Worm (Caenorhabditis elegans) whole organism, L2 larva: ENCODE measurements around the gene H10D18.5.

Source experiments
- C34F6.9 ChIP-seq: fragments of 150-350 bp; optimal IDR thresholded peaks from 2 replicates; lab custom pipeline; 2014; ENCODE audit warnings: missing biosample characterization, missing genetic modification characterization
- F13H6.1 ChIP-seq: sonication (generic microtip); optimal IDR thresholded peaks from 2 replicates; lab custom pipeline; 2016; ENCODE audit warnings: missing genetic modification characterization, missing compliant biosample characterization
- Y55F3AM.14 ChIP-seq: fragments of 200-800 bp; sonication (Bioruptor generic); optimal IDR thresholded peaks from 2 replicates; lab custom pipeline; 2018; ENCODE audit warnings: mild to moderate bottlenecking, missing genetic modification characterization, missing compliant biosample characterization
- alr-1 ChIP-seq: fragments of 150-350 bp; optimal IDR thresholded peaks from 2 replicates; lab custom pipeline; 2014; ENCODE audit warnings: missing biosample characterization, missing genetic modification characterization
- aly-2 ChIP-seq: fragments of 150-350 bp; optimal IDR thresholded peaks from 2 replicates; lab custom pipeline; 2014; ENCODE audit warnings: missing biosample characterization, missing genetic modification characterization
- ama-1 ChIP-seq: fragments of 150-350 bp; optimal IDR thresholded peaks from 2 replicates; lab custom pipeline; 2018; ENCODE audit warnings: inconsistent platforms
- blmp-1 ChIP-seq: sonication (generic microtip); optimal IDR thresholded peaks from 2 replicates; lab custom pipeline; 2017; ENCODE audit warnings: missing genetic modification characterization, mild to moderate bottlenecking, missing compliant biosample characterization, antibody characterized with exemption, moderate library complexity; ENCODE audit not compliant: insufficient read depth
- dmd-4 ChIP-seq: sonication (generic microtip); optimal IDR thresholded peaks from 2 replicates; lab custom pipeline; 2017; ENCODE audit warnings: missing biosample characterization, missing genetic modification characterization
- egl-27 ChIP-seq: sonication (generic microtip); optimal IDR thresholded peaks from 3 replicates; lab custom pipeline; 2017; ENCODE audit warnings: missing biosample characterization, missing genetic modification reagents, missing genetic modification characterization
- elt-1 ChIP-seq: fragments of 150-350 bp; optimal IDR thresholded peaks from 2 replicates; lab custom pipeline; 2014; ENCODE audit warnings: missing biosample characterization, missing genetic modification characterization
- fos-1 ChIP-seq: fragments of 150-350 bp; optimal IDR thresholded peaks from 2 replicates; lab custom pipeline; 2014; ENCODE audit warnings: missing biosample characterization, missing genetic modification characterization
- gmeb-1 ChIP-seq: fragments of 150-350 bp; optimal IDR thresholded peaks from 2 replicates; lab custom pipeline; 2014; ENCODE audit warnings: missing biosample characterization, missing genetic modification characterization
- lin-11 ChIP-seq: fragments of 150-350 bp; sonication (generic microtip); optimal IDR thresholded peaks from 2 replicates; lab custom pipeline; 2014; ENCODE audit warnings: missing biosample characterization, missing genetic modification characterization, inconsistent platforms, mixed read lengths
- lin-13 ChIP-seq: fragments of 150-350 bp; optimal IDR thresholded peaks from 2 replicates; lab custom pipeline; 2014; ENCODE audit warnings: missing biosample characterization, missing genetic modification reagents, missing genetic modification characterization
- lin-39 ChIP-seq: fragments of 150-350 bp; optimal IDR thresholded peaks from 2 replicates; lab custom pipeline; 2014; ENCODE audit warnings: missing biosample characterization, missing genetic modification reagents, missing genetic modification characterization
- mdl-1 ChIP-seq, 2 experiments: fragments of 150-350 bp in 1 of 2; sonication (generic microtip) in 1 of 2; optimal IDR thresholded peaks; 2 replicates each; lab custom pipeline; 2017; ENCODE audit warnings: missing biosample characterization in 2 of 2, missing genetic modification characterization in 2 of 2
- nhr-10 ChIP-seq: sonication (generic microtip); optimal IDR thresholded peaks from 2 replicates; lab custom pipeline; 2017; ENCODE audit warnings: missing biosample characterization, missing genetic modification characterization
- nhr-11 ChIP-seq: fragments of 150-350 bp; optimal IDR thresholded peaks from 2 replicates; lab custom pipeline; 2014; ENCODE audit warnings: missing biosample characterization, missing genetic modification characterization
- nhr-12 ChIP-seq: fragments of 150-350 bp; optimal IDR thresholded peaks from 2 replicates; lab custom pipeline; 2014; ENCODE audit warnings: missing biosample characterization, missing genetic modification characterization
- nhr-129 ChIP-seq: fragments of 150-350 bp; optimal IDR thresholded peaks from 2 replicates; lab custom pipeline; 2014; ENCODE audit warnings: missing biosample characterization, missing genetic modification characterization
- nhr-23 ChIP-seq: fragments of 150-350 bp; optimal IDR thresholded peaks from 2 replicates; lab custom pipeline; 2014; ENCODE audit warnings: missing biosample characterization, missing genetic modification reagents, missing genetic modification characterization
- nhr-237 ChIP-seq: fragments of 150-350 bp; optimal IDR thresholded peaks from 2 replicates; lab custom pipeline; 2014; ENCODE audit warnings: missing biosample characterization, missing genetic modification characterization
- nhr-25 ChIP-seq: fragments of 150-350 bp; sonication (generic microtip); optimal IDR thresholded peaks from 3 replicates; lab custom pipeline; 2014; ENCODE audit warnings: missing biosample characterization, missing genetic modification characterization
- nhr-6 ChIP-seq: fragments of 150-350 bp; optimal IDR thresholded peaks from 2 replicates; lab custom pipeline; 2014; ENCODE audit warnings: missing biosample characterization, missing genetic modification characterization
- nhr-77 ChIP-seq: fragments of 150-350 bp; optimal IDR thresholded peaks from 2 replicates; lab custom pipeline; 2014; ENCODE audit warnings: missing biosample characterization, missing genetic modification characterization
- peb-1 ChIP-seq: fragments of 150-350 bp; optimal IDR thresholded peaks from 2 replicates; lab custom pipeline; 2014; ENCODE audit warnings: missing biosample characterization, missing genetic modification characterization
- skn-1 ChIP-seq: sonication (generic microtip); optimal IDR thresholded peaks from 2 replicates; lab custom pipeline; 2017; ENCODE audit warnings: missing biosample characterization, missing genetic modification characterization
- sma-3 ChIP-seq: sonication (generic microtip); optimal IDR thresholded peaks from 2 replicates; lab custom pipeline; 2016; ENCODE audit warnings: missing genetic modification reagents, missing genetic modification characterization, missing compliant biosample characterization
- sma-9 ChIP-seq, 2 experiments: fragments of 150-350 bp in 1 of 2; sonication (generic microtip) in 1 of 2; optimal IDR thresholded peaks; 2 replicates each; lab custom pipeline; 2014 to 2016; ENCODE audit warnings: missing genetic modification characterization in 2 of 2, mild to moderate bottlenecking in 1 of 2, missing biosample characterization in 1 of 2, missing compliant biosample characterization in 1 of 2, missing genetic modification reagents in 1 of 2, moderate library complexity in 1 of 2
- snpc-4 ChIP-seq: fragments of 150-350 bp; optimal IDR thresholded peaks from 2 replicates; lab custom pipeline; 2014; ENCODE audit warnings: missing biosample characterization, missing genetic modification characterization
- unc-39 ChIP-seq: fragments of 150-350 bp; optimal IDR thresholded peaks from 2 replicates; lab custom pipeline; 2014; ENCODE audit warnings: missing biosample characterization, missing genetic modification characterization
- unc-62 ChIP-seq: fragments of 150-350 bp; optimal IDR thresholded peaks from 2 replicates; lab custom pipeline; 2014; ENCODE audit warnings: missing biosample characterization, missing genetic modification reagents, missing genetic modification characterization
- zag-1 ChIP-seq: fragments of 150-350 bp; optimal IDR thresholded peaks from 2 replicates; lab custom pipeline; 2014; ENCODE audit warnings: missing biosample characterization, missing genetic modification characterization
- ztf-1 ChIP-seq: fragments of 200-800 bp; sonication (Bioruptor generic); conservative IDR thresholded peaks from 2 replicates; pipeline ENCODE4 v1.3.6; 2022; ENCODE audit warnings: missing genetic modification characterization, missing compliant biosample characterization
- ztf-11 ChIP-seq: sonication (generic microtip); optimal IDR thresholded peaks from 2 replicates; lab custom pipeline; 2017; ENCODE audit warnings: missing biosample characterization, missing genetic modification characterization
- ztf-4 ChIP-seq: fragments of 150-350 bp; optimal IDR thresholded peaks from 2 replicates; lab custom pipeline; 2014; ENCODE audit warnings: missing biosample characterization, missing genetic modification characterization

H10D18.5 gene

DNA sequence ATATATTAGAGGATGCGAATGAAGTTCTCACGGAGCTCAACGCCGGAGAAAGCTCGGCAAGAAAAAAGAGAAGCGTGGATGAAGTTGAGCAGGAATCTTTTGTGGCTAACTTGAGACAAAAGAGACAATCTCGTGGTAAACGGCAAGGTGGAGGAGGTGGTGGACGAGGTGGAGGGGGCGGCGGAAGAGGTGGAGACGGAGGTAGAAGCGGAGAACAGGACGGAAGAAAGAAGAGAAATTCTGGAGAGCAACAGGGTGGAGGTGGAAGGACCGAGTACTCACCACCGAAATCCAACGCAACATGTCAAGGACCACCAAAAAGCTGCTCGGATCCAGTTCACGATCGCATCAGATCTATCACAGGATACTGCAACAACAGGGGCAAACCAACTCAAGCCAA is 41.1 kb downstream of the H10D18.5 start:
- no peak for TF ChIP-seq nhr-6 (tag; lab: Kevin White, UChicago)
- TF ChIP-seq unc-39 (tag; lab: Kevin White, UChicago), result no peak
- no peak for TF ChIP-seq lin-11 (tag; lab: Kevin White, UChicago)
- no peak for TF ChIP-seq nhr-25 (tag; lab: Kevin White, UChicago)
- no peak for TF ChIP-seq nhr-237 (tag; lab: Kevin White, UChicago)
- no peak for TF ChIP-seq mdl-1 (tag; optimal IDR thresholded peaks at IDR 0.05; lab: Kevin White, UChicago)
- TF ChIP-seq dmd-4 (tag; lab: Kevin White, UChicago), result no peak
- no peak for TF ChIP-seq nhr-12 (tag; lab: Kevin White, UChicago)
- TF ChIP-seq lin-13 (GFP tag; lab: Kevin White, UChicago), result no peak
- no peak for TF ChIP-seq nhr-11 (tag; lab: Kevin White, UChicago)
- no peak for TF ChIP-seq ztf-1
- no peak for TF ChIP-seq egl-27 (tag; lab: Kevin White, UChicago)
- TF ChIP-seq peb-1, result no peak

DNA sequence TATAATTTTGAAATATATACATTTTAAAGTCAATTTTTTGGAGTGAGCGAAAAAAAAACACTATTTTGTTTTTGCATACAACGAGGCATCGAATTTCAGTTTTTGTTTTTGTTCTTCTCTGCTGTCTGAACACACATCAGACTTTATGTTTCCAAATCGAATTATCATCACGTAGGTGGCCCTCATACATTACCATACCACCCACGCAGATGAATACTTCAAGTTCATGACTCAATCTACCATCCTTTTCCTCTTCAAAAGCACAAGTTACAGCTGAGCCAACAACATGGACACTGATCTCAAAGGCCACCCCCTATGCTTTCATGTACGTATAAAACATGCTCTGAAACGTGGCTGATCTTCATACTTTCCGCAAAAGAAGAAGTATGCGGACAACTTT is 41.7 kb downstream of the H10D18.5 start, which contains the start of gene R08F11.7:
Gene R08F11.7 (plus strand): TSS at position 301 of the 400 bp plus-strand sequence.
- TF ChIP-seq elt-1 (tag; lab: Kevin White, UChicago) (no peak), blmp-1 (no peak)

DNA sequence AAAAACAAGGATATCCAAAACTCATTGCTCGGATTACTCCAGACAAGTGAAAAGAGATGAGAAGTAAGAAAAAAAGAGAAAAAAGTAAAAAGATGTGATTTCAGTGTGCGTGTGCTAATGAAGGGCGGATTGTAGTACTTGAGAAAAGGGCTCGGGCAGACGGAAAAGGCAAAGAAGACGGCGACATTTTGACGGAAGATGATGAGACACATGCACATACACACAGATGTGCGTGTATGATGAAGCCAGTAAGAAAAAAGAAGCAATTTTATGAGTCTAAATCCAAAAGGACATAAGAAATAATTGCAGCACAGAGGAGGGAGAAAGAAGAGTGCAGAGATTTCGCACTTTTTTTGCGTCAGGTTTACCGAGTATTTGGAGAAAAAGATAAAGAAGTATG is 43.0 kb downstream of the H10D18.5 start:
- TF ChIP-seq C34F6.9 (tag; lab: Kevin White, UChicago) (peak; percentile 21), ztf-4 (tag; lab: Kevin White, UChicago) (no peak)

DNA sequence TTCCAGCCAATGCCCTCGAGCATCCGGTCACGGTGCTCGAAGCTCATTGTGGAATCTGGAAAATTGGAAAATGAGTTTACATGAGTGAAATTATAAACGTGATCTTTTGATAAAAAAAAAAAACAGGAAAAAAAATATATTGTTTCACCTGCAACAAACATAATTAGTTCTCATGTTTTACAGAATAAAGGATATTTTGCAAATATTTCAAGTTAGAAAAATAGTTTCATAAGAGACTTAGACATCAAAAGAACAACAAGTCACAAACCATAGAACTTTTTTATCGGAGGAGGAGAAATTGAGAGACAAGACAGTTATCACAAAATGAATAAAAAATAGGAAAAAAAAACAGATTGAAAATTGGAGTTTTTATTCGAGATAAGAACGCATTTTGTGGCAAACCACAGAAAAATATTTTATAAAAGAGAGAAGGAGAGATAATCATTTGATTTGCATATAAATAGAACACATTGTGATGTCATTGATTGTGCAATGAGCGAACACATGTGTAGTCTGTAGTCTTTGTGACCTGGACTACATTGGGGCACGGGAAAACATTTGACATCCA is 47.3 kb downstream of the H10D18.5 start, which contains the start of gene R08F11.1:
Gene R08F11.1 (minus strand): TSS at position 51 of the 568 bp plus-strand sequence.
- TF ChIP-seq nhr-6 (tag; lab: Kevin White, UChicago) (no peak), aly-2 (tag; lab: Kevin White, UChicago) (no peak), gmeb-1 (tag; lab: Kevin White, UChicago) (peak; percentile 15), ztf-4 (tag; lab: Kevin White, UChicago) (no peak), ztf-11 (no peak), fos-1 (tag; lab: Kevin White, UChicago) (peak; percentile 26)

DNA sequence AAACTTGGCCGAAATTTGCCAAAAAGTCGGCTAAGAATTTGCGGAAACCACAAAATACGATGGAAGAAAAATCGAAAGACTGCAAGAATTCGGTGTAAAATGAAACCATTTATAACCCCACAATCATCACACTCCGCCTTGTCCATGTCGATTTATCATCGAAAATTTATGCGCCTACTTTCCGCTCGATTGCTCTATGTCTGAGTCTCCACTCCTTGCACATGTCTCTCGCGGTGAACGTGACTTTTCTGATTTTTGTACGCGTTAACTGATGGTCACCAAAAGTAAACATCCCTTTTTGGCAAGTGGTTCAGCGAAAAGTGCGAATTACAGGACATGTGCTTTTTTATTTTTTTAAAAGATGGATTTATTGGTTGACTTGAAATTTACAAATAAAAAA is 54.6 kb downstream of the H10D18.5 start:
- TF ChIP-seq sma-9 (GFP tag; optimal IDR thresholded peaks at IDR 0.05; lab: Kevin White, UChicago) (peak; percentile 31), sma-9 (tag; optimal IDR thresholded peaks at IDR 0.05; lab: Kevin White, UChicago) (no peak), gmeb-1 (tag; lab: Kevin White, UChicago) (peak; percentile 49), nhr-129 (peak; percentile 16), nhr-6 (tag; lab: Kevin White, UChicago) (no peak), fos-1 (tag; lab: Kevin White, UChicago) (peak; percentile 61)

DNA sequence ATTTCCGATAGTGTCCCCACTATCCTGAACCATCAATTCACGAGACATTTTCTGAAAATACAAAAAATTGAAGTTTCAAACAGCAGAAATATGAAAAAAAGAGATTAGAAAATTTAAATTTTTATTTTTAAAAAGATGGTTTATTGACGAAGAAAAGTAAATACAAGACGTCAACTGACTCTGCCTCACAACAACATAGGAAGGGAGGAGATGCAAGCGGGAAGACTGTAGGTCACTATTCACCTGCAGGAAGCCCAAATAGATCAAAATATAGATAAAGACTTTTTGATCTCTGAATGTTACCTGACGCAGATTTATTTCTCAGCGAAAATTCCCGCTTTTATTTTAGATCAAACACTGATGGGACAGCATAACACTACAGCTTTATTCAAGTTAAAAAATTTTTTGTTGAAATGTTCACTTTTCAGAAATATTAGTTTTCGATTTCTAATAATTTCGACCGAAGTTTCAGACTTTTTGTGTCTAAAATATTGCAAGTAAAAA is 55.4 kb downstream of the H10D18.5 start, which contains the start of gene cysl-3:
Gene cysl-3 (minus strand): TSS at position 51 of the 504 bp plus-strand sequence.
- no peak for TF ChIP-seq gmeb-1 (tag; lab: Kevin White, UChicago)
- TF ChIP-seq nhr-12 (tag; lab: Kevin White, UChicago), result no peak
- TF ChIP-seq sma-3 (GFP tag; lab: Kevin White, UChicago), result no peak
- TF ChIP-seq lin-11 (tag; lab: Kevin White, UChicago), result no peak
- TF ChIP-seq lin-39 (tag; lab: Kevin White, UChicago), result no peak

DNA sequence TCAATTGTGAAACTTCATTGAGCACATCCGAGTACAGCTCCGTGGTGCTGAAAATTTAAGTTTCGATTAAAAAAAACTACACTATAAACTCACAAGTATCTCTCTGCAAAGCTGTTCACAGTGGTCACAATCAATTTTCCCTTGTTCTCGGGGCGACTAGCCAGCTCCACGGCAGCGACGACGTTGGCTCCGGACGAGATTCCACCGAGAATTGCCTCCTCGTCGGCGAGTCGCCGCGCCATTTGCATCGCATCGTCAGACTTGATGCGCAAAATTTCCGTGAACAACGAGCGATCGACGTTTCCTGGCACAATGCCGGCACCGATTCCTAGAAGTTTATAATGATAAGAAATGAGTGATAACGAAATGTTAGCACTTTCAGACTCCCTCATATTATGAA is 56.9 kb downstream of the H10D18.5 start:
- no peak for TF ChIP-seq skn-1 (tag; lab: Kevin White, UChicago)
- no peak for TF ChIP-seq nhr-129
- no peak for TF ChIP-seq F13H6.1
- TF ChIP-seq ztf-11, result no peak
- no peak for TF ChIP-seq nhr-77 (tag; lab: Kevin White, UChicago)
- TF ChIP-seq unc-39 (tag; lab: Kevin White, UChicago), result no peak
- TF ChIP-seq snpc-4 (tag; lab: Kevin White, UChicago), result no peak
- TF ChIP-seq elt-1 (tag; lab: Kevin White, UChicago), result no peak
- TF ChIP-seq nhr-10 (tag; lab: Kevin White, UChicago), result no peak
- TF ChIP-seq Y55F3AM.14 (GFP tag; lab: Kevin White, UChicago), result no peak
- TF ChIP-seq ama-1 (lab: Kevin White, UChicago), result no peak
- no peak for TF ChIP-seq peb-1
- TF ChIP-seq C34F6.9 (tag; lab: Kevin White, UChicago), result no peak
- no peak for TF ChIP-seq sma-9 (GFP tag; optimal IDR thresholded peaks at IDR 0.05; lab: Kevin White, UChicago)
- TF ChIP-seq sma-9 (tag; optimal IDR thresholded peaks at IDR 0.05; lab: Kevin White, UChicago), result no peak
- TF ChIP-seq nhr-23 (tag; lab: Kevin White, UChicago), result no peak
- TF ChIP-seq zag-1 (tag; lab: Kevin White, UChicago), result no peak
- TF ChIP-seq alr-1 (tag; lab: Kevin White, UChicago), result no peak
- TF ChIP-seq aly-2 (tag; lab: Kevin White, UChicago), result no peak
- no peak for TF ChIP-seq unc-62 (GFP tag; lab: Kevin White, UChicago)
- TF ChIP-seq, all 48 proteins: peak for 0
